Worm (Caenorhabditis elegans): ENCODE results near the gene znf-706.

The znf-706 gene

ce11 chrIV:9120220-9120619 is 24.2 kb upstream of the znf-706 start:
- TF ChIP-seq attf-6 (GFP tag; IDR thresholded peaks at IDR 0.05) (no peak), attf-3 (GFP tag; conservative IDR thresholded peaks at IDR 0.05) (no peak), Y53F4B.3 (GFP tag; IDR thresholded peaks at IDR 0.05) (no peak), pha-4 (tag; optimal IDR thresholded peaks at IDR 0.05) (no peak), bed-2 (GFP tag; IDR thresholded peaks at IDR 0.05) (no peak), dox-1 (GFP tag; IDR thresholded peaks at IDR 0.05) (no peak), Y79H2A.3 (GFP tag; conservative IDR thresholded peaks at IDR 0.05) (no peak), lsl-1 (GFP tag; optimal IDR thresholded peaks at IDR 0.05) (no peak), Y53G8AR.9 (GFP tag; conservative IDR thresholded peaks at IDR 0.05) (no peak)

- TF ChIP-seq attf-5 (GFP tag; optimal IDR thresholded peaks at IDR 0.05) = no peak
- TF ChIP-seq hmg-20 (GFP tag; IDR thresholded peaks at IDR 0.05) = no peak
- TF ChIP-seq hsf-1 (GFP tag; IDR thresholded peaks at IDR 0.05) = no peak
- no peak for TF ChIP-seq sptf-2 (GFP tag; optimal IDR thresholded peaks at IDR 0.05)
- TF ChIP-seq lin-54 (GFP tag; optimal IDR thresholded peaks at IDR 0.05) = no peak
- TF ChIP-seq xnd-1 (tag; optimal IDR thresholded peaks at IDR 0.05) = no peak
- no peak for TF ChIP-seq madf-3 (GFP tag; IDR thresholded peaks at IDR 0.05)
- TF ChIP-seq bed-1 (GFP tag; IDR thresholded peaks at IDR 0.05) = no peak
- TF ChIP-seq mxl-1 (tag; optimal IDR thresholded peaks at IDR 0.05) = no peak
- no peak for TF ChIP-seq nfya-2 (GFP tag; IDR thresholded peaks at IDR 0.05)
- TF ChIP-seq ztf-28 (GFP tag; IDR thresholded peaks at IDR 0.05) = no peak
These were observed 22.8 kb upstream of the znf-706 start, which contains the start of gene nrfl-1 for ce11 chrIV:9118792-9119191. TSS of gene nrfl-1 (plus strand) at chrIV:9119092.

- TF ChIP-seq cebp-1 (GFP tag; IDR thresholded peaks at IDR 0.05) = no peak
- no peak for TF ChIP-seq cebp-1 (tag; optimal IDR thresholded peaks at IDR 0.05)
- peak; percentile 41 to 86 for TF ChIP-seq let-607 (tag; optimal IDR thresholded peaks at IDR 0.05)
- TF ChIP-seq ztf-6 (GFP tag; IDR thresholded peaks at IDR 0.05) = no peak
- peak; percentile 25 for TF ChIP-seq attf-5 (GFP tag; optimal IDR thresholded peaks at IDR 0.05)
- 0 out of 2 replicates have a peak, but pooled peaks have one; percentile 69 for TF ChIP-seq cebp-2 (GFP tag; IDR thresholded peaks at IDR 0.05)
- peak; percentile 12; the same call in 1 of the 2 replicates for TF ChIP-seq let-526 (GFP tag; IDR thresholded peaks at IDR 0.05)
- no peak for TF ChIP-seq somi-1 (GFP tag; optimal IDR thresholded peaks at IDR 0.05)
- peak; percentile 85 for TF ChIP-seq nhr-80 (tag; optimal IDR thresholded peaks at IDR 0.05)
- no peak for TF ChIP-seq C17E4.6 (GFP tag; IDR thresholded peaks at IDR 0.05)
These were observed 22.3 kb upstream of the znf-706 start for ce11 chrIV:9118348-9118747.

- TF ChIP-seq snpc-1.3 (tag; optimal IDR thresholded peaks at IDR 0.05; ENCODE audit: insufficient read depth) (no peak), lin-35 (GFP tag; optimal IDR thresholded peaks at IDR 0.05) (no peak), ztf-22 (GFP tag; optimal IDR thresholded peaks at IDR 0.05) (no peak), F57C9.4 (tag; optimal IDR thresholded peaks at IDR 0.05) (no peak), nhr-120 (GFP tag; IDR thresholded peaks at IDR 0.05) (no peak), T26A5.8 (tag; optimal IDR thresholded peaks at IDR 0.05) (no peak), K11D2.4 (GFP tag; IDR thresholded peaks at IDR 0.05) (no peak), ceh-40 (GFP tag; IDR thresholded peaks at IDR 0.05) (no peak), egrh-3 (GFP tag; IDR thresholded peaks at IDR 0.05) (no peak), B0019.2 (GFP tag; conservative IDR thresholded peaks at IDR 0.05) (no peak), nfyb-1 (GFP tag; IDR thresholded peaks at IDR 0.05) (no peak), Y95B8A.8 (GFP tag; IDR thresholded peaks at IDR 0.05) (no peak), Y56A3A.18 (GFP tag; IDR thresholded peaks at IDR 0.05) (no peak), let-526 (GFP tag; IDR thresholded peaks at IDR 0.05) (no peak)
These were observed 21.7 kb upstream of the znf-706 start for ce11 chrIV:9117700-9118099.

Measured in whole organism, young adult.